Worm (Caenorhabditis elegans) whole organism, L4/young adult: ENCODE measurements around the gene F08G2.4.

Experiments used
- W03F9.2 ChIP-seq: fragments of 150-350 bp; optimal IDR thresholded peaks from 2 replicates; lab custom pipeline; 2014; ENCODE audit warnings: missing biosample characterization, missing genetic modification characterization
- dao-5 ChIP-seq: sonication (generic microtip); optimal IDR thresholded peaks from 2 replicates; lab custom pipeline; 2016; ENCODE audit warnings: missing genotype, missing genetic modification characterization, moderate library complexity, missing compliant biosample characterization
- him-1 ChIP-seq: sonication (generic microtip); optimal IDR thresholded peaks from 2 replicates; lab custom pipeline; 2016; ENCODE audit warnings: missing genotype, missing genetic modification reagents, missing genetic modification characterization, missing compliant biosample characterization

F08G2.4 gene

DNA sequence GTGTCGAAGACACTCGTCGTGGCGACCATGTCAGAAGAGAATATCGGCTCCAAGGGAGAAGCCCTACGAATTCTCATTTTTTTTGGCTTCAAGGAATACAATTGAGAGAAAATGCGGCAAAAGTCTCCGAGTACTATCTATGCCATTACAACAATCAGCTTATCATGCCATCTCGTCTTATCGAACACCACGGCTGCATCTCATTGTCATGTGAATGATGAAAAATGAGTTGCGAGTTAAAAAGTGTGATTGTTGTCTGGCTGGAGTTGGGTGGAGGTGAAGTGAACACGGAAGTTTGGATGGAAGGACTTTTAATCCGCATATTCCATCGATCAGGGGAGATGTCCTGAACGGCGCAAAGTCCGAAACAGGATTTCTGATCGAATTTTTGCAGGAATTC is 30.5 kb downstream of the F08G2.4 start:
- no peak for TF ChIP-seq him-1 (tag; lab: Kevin White, UChicago)
- no peak for TF ChIP-seq dao-5 (tag; lab: Kevin White, UChicago)
- TF ChIP-seq W03F9.2 (tag; lab: Kevin White, UChicago), result no peak

ce11 chrII:13862453-13862852 is 32.1 kb downstream of the F08G2.4 start:
- TF ChIP-seq him-1 (tag; lab: Kevin White, UChicago) (no peak), W03F9.2 (tag; lab: Kevin White, UChicago) (no peak), dao-5 (tag; lab: Kevin White, UChicago) (no peak)

- peak; percentile 89 for TF ChIP-seq W03F9.2 (tag; lab: Kevin White, UChicago)
- no peak for TF ChIP-seq him-1 (tag; lab: Kevin White, UChicago)
Observed at ce11 chrII:13872191-13872889, 41.9 kb downstream of the F08G2.4 start, which contains the start of the genes cup-14 and ndub-8. TSS of gene cup-14 (minus strand) at chrII:13872241. TSS of gene ndub-8 (plus strand) at chrII:13872869.

DNA sequence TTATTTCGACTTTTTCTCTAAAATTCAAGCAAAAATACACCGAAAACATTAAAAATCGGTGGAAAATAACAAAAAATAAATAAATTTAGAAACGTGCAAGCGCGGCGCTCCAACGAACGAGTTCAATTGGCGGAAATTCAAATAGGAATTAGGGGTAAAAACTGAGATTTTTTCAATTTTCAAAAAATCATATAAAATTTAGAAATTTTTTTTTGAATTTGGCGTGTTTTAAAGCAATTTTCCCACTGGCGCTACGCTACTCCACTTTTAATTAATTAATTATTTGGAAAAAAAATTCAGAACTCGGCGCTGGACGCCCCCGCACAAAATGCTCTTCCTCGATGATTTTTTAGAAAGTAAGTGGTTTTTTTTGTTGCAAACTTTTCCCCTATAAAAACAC is 45.3 kb downstream of the F08G2.4 start, which contains the start of gene ing-3:
TSS of gene ing-3 (plus strand) at position 301 of the 400 bp plus-strand sequence.
- no peak for TF ChIP-seq W03F9.2 (tag; lab: Kevin White, UChicago)
- TF ChIP-seq him-1 (tag; lab: Kevin White, UChicago), result no peak
- TF ChIP-seq dao-5 (tag; lab: Kevin White, UChicago), result no peak

- TF ChIP-seq him-1 (tag; lab: Kevin White, UChicago) (no peak), dao-5 (tag; lab: Kevin White, UChicago) (no peak), W03F9.2 (tag; lab: Kevin White, UChicago) (no peak)
Observed at ce11 chrII:13877994-13878393, 47.6 kb downstream of the F08G2.4 start.

DNA sequence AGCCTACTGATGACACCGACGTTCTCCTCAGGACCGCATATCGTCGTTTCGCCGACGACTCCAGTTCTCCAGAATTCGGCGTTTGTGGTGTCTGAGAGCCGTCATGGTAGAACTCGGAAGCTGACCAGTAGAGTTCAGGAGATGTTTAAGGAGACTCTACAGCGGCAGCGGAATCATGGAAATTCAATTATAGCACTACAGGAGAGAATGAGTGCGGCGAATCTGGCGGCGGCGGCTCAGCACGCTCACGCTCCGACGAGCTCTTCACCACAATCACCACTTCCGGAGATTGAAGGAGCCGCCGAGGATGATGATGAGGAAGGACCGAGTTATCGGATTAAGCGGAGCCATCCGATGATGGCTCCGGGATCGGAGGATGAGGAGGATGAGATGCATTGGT is 49.2 kb downstream of the F08G2.4 start:
- no peak for TF ChIP-seq W03F9.2 (tag; lab: Kevin White, UChicago)
- TF ChIP-seq him-1 (tag; lab: Kevin White, UChicago), result no peak
- no peak for TF ChIP-seq dao-5 (tag; lab: Kevin White, UChicago)
